Worm (Caenorhabditis elegans) whole organism, mixed stage, embryonic: Measurements from ENCODE around the gene grd-13.

ENCODE experiments used
- blmp-1 ChIP-seq: fragments of 150-350 bp; optimal IDR thresholded peaks from 2 replicates; lab custom pipeline; 2014; ENCODE audit warnings: missing biosample characterization, missing genetic modification characterization
- ceh-43 ChIP-seq: fragments of 200-800 bp; sonication (Bioruptor generic); optimal IDR thresholded peaks from 2 replicates; lab custom pipeline; 2018; ENCODE audit warnings: mild to moderate bottlenecking, missing genetic modification characterization, moderate library complexity, missing compliant biosample characterization
- elt-1 ChIP-seq: sonication (generic microtip); optimal IDR thresholded peaks from 2 replicates; lab custom pipeline; 2017; ENCODE audit warnings: missing genetic modification characterization, mild to moderate bottlenecking, missing compliant biosample characterization, antibody characterized with exemption, moderate library complexity, borderline replicate concordance; ENCODE audit not compliant: insufficient read depth
- nhr-237 ChIP-seq: fragments of 150-350 bp; optimal IDR thresholded peaks from 2 replicates; lab custom pipeline; 2014; ENCODE audit warnings: missing biosample characterization, missing genetic modification characterization
- nhr-76 ChIP-seq: sonication (generic microtip); optimal IDR thresholded peaks from 2 replicates; lab custom pipeline; 2017; ENCODE audit warnings: missing biosample characterization, missing genetic modification characterization
- pha-4 ChIP-seq: fragments of 150-350 bp; optimal IDR thresholded peaks from 2 replicates; lab custom pipeline; 2018; ENCODE audit warnings: missing biosample characterization, missing genetic modification reagents, missing genetic modification characterization
- unc-120 ChIP-seq: sonication (generic microtip); optimal IDR thresholded peaks from 2 replicates; lab custom pipeline; 2017; ENCODE audit warnings: missing genetic modification characterization, missing compliant biosample characterization; ENCODE audit not compliant: poor library complexity, severe bottlenecking
- unc-62 ChIP-seq: fragments of 150-350 bp; optimal IDR thresholded peaks from 2 replicates; lab custom pipeline; 2014; ENCODE audit warnings: missing biosample characterization, missing genetic modification reagents, missing genetic modification characterization
- ztf-11 ChIP-seq: fragments of 150-350 bp; optimal IDR thresholded peaks from 2 replicates; lab custom pipeline; 2014; ENCODE audit warnings: missing biosample characterization, missing genetic modification characterization

- no peak for TF ChIP-seq unc-62 (GFP tag; lab: Kevin White, UChicago)
- no peak for TF ChIP-seq pha-4
- no peak for TF ChIP-seq nhr-237
- TF ChIP-seq nhr-76 (tag; lab: Kevin White, UChicago) = no peak
- no peak for TF ChIP-seq ztf-11 (tag; lab: Kevin White, UChicago)
- no peak for TF ChIP-seq elt-1 (tag; lab: Kevin White, UChicago)
- no peak for TF ChIP-seq unc-120 (tag; lab: Kevin White, UChicago)
- no peak for TF ChIP-seq ceh-43 (GFP tag; lab: Kevin White, UChicago)
- no peak for TF ChIP-seq blmp-1 (tag; lab: Kevin White, UChicago)
These were observed 15.6 kb upstream of the grd-13 start, which contains the start of gene C04C3.6 for ce11 chrIV:3422516-3422915.
